Fruit fly (Drosophila melanogaster) whole organism, embryonic: ENCODE data around the gene CG33489.

Source experiments
- Adf1 ChIP-seq: fragments of 200-800 bp; sonication (Bioruptor generic); IDR thresholded peaks from 2 replicates; pipeline ENCODE4 v1.3.6; 2022; ENCODE audit warnings: missing biosample characterization, missing genetic modification characterization
- Atf3 ChIP-seq: fragments of 200-800 bp; sonication (Bioruptor generic); optimal IDR thresholded peaks from 3 replicates; lab custom pipeline; 2016; ENCODE audit warnings: missing biosample characterization, missing genetic modification characterization
- Awh ChIP-seq: fragments of 200-800 bp; sonication (Bioruptor generic); IDR thresholded peaks from 2 replicates; pipeline ENCODE4, ENCODE4 v1.3.6; 2022; ENCODE audit warnings: missing biosample characterization, missing genetic modification characterization
- B-H2 ChIP-seq: fragments of 200-800 bp; sonication (Bioruptor generic); optimal IDR thresholded peaks from 2 replicates; lab custom pipeline; 2018; ENCODE audit warnings: missing biosample characterization, mild to moderate bottlenecking, missing genetic modification characterization
- BtbVII ChIP-seq: fragments of 200-800 bp; sonication (Bioruptor generic); optimal IDR thresholded peaks from 3 replicates; lab custom pipeline; 2017; ENCODE audit warnings: missing biosample characterization, mild to moderate bottlenecking, missing genetic modification characterization
- CG10366 ChIP-seq: fragments of 200-800 bp; sonication (Bioruptor generic); IDR thresholded peaks from 2 replicates; pipeline ENCODE4 v1.3.6; 2022; ENCODE audit warnings: missing biosample characterization, missing genetic modification characterization
- CG12769 ChIP-seq: fragments of 200-800 bp; sonication (Bioruptor generic); optimal IDR thresholded peaks from 2 replicates; lab custom pipeline; 2019; ENCODE audit warnings: missing biosample characterization, mild to moderate bottlenecking, missing genetic modification characterization, moderate library complexity
- CG14441 ChIP-seq: fragments of 200-800 bp; sonication (Bioruptor generic); IDR thresholded peaks from 2 replicates; pipeline ENCODE4 v1.3.6; 2022; ENCODE audit warnings: missing biosample characterization, missing genetic modification characterization
- CG16779 ChIP-seq: fragments of 200-800 bp; sonication (Bioruptor generic); IDR thresholded peaks from 2 replicates; pipeline ENCODE4 v1.3.6; 2022; ENCODE audit warnings: missing biosample characterization, missing genetic modification characterization
- CG18262 ChIP-seq: fragments of 200-800 bp; optimal IDR thresholded peaks from 3 replicates; lab custom pipeline; 2019; ENCODE audit warnings: missing biosample characterization, mild to moderate bottlenecking, missing genetic modification characterization, moderate library complexity
- CG31441 ChIP-seq: fragments of 200-800 bp; sonication (Bioruptor generic); IDR thresholded peaks from 2 replicates; pipeline ENCODE4 v1.3.6; 2022; ENCODE audit warnings: missing biosample characterization, missing genetic modification characterization
- CG43689 ChIP-seq: fragments of 200-800 bp; sonication (Bioruptor generic); IDR thresholded peaks from 2 replicates; pipeline ENCODE4 v1.3.6; 2022; ENCODE audit warnings: missing biosample characterization, missing genetic modification characterization
- CG6689 ChIP-seq: fragments of 200-800 bp; sonication (Bioruptor generic); IDR thresholded peaks from 2 replicates; pipeline ENCODE4 v1.3.6; 2022; ENCODE audit warnings: missing biosample characterization, missing genetic modification characterization
- CG7556 ChIP-seq: fragments of 200-800 bp; sonication (Bioruptor generic); optimal IDR thresholded peaks from 2 replicates; lab custom pipeline; 2017; ENCODE audit warnings: missing biosample characterization, mild to moderate bottlenecking, missing genetic modification characterization
- CG8089 ChIP-seq: fragments of 200-800 bp; sonication (Bioruptor generic); optimal IDR thresholded peaks from 3 replicates; lab custom pipeline; 2016; ENCODE audit warnings: missing biosample characterization, missing genetic modification characterization
- CG8765 ChIP-seq: fragments of 200-800 bp; sonication (Bioruptor generic); IDR thresholded peaks from 2 replicates; pipeline ENCODE4 v1.3.6; 2022; ENCODE audit warnings: missing biosample characterization, missing genetic modification characterization
- CG9932 ChIP-seq: fragments of 200-800 bp; sonication (Bioruptor generic); IDR thresholded peaks from 2 replicates; pipeline ENCODE4 v1.3.6; 2022; ENCODE audit warnings: missing biosample characterization, missing genetic modification characterization
- CrebB ChIP-seq: fragments of 200-800 bp; sonication (Bioruptor generic); optimal IDR thresholded peaks from 3 replicates; lab custom pipeline; 2018; ENCODE audit warnings: missing biosample characterization, mild to moderate bottlenecking, missing genetic modification characterization
- Gsc ChIP-seq: fragments of 200-800 bp; sonication (Bioruptor generic); IDR thresholded peaks from 2 replicates; pipeline ENCODE4 v1.3.6; 2022; ENCODE audit warnings: missing biosample characterization, missing genetic modification characterization
- Hey ChIP-seq: fragments of 200-800 bp; sonication (Bioruptor generic); optimal IDR thresholded peaks from 3 replicates; lab custom pipeline; 2018; ENCODE audit warnings: missing biosample characterization, mild to moderate bottlenecking, missing genetic modification characterization
- Hmx ChIP-seq: fragments of 200-800 bp; sonication (Bioruptor generic); optimal IDR thresholded peaks from 2 replicates; lab custom pipeline; 2016; ENCODE audit warnings: missing biosample characterization, missing genetic modification characterization
- Hr51 ChIP-seq, 2 experiments: fragments of 200-800 bp; sonication (Bioruptor generic); optimal IDR thresholded peaks; 2 replicates in 1 of 2; 3 replicates in 1 of 2; lab custom pipeline; 2016 to 2018; ENCODE audit warnings: missing biosample characterization in 2 of 2, missing genetic modification characterization in 2 of 2, mild to moderate bottlenecking in 1 of 2, moderate library complexity in 1 of 2
- Jarid2 ChIP-seq: fragments of 200-800 bp; sonication (Bioruptor generic); optimal IDR thresholded peaks from 3 replicates; lab custom pipeline; 2017; ENCODE audit warnings: mild to moderate bottlenecking, missing biosample characterization, missing genetic modification reagents, missing genetic modification characterization
- Lhr ChIP-seq: fragments of 200-800 bp; sonication (Bioruptor generic); optimal IDR thresholded peaks from 3 replicates; lab custom pipeline; 2017; ENCODE audit warnings: mild to moderate bottlenecking, missing biosample characterization, missing genetic modification reagents, missing genetic modification characterization
- Ravus ChIP-seq: fragments of 200-800 bp; sonication (Bioruptor generic); IDR thresholded peaks from 2 replicates; pipeline ENCODE4 v1.3.6; 2022; ENCODE audit warnings: missing biosample characterization, missing genetic modification characterization
- Sin3A ChIP-seq: fragments of >200 bp; optimal IDR thresholded peaks from 2 replicates; lab custom pipeline; 2018
- TFAM ChIP-seq: fragments of 200-800 bp; sonication (Bioruptor generic); optimal IDR thresholded peaks from 2 replicates; lab custom pipeline; 2017; ENCODE audit warnings: missing biosample characterization, missing genetic modification characterization, inconsistent platforms
- YL-1 ChIP-seq: fragments of 200-800 bp; sonication (Bioruptor generic); optimal IDR thresholded peaks from 3 replicates; lab custom pipeline; 2017; ENCODE audit warnings: missing biosample characterization, mild to moderate bottlenecking, missing genetic modification characterization
- abd-A ChIP-seq: fragments of 200-800 bp; sonication (Bioruptor generic); optimal IDR thresholded peaks from 3 replicates; lab custom pipeline; 2019; ENCODE audit warnings: missing biosample characterization, mild to moderate bottlenecking, missing genetic modification characterization, moderate library complexity
- cg ChIP-seq: fragments of 200-800 bp; sonication (Bioruptor generic); optimal IDR thresholded peaks from 3 replicates; lab custom pipeline; 2019; ENCODE audit warnings: missing biosample characterization, mild to moderate bottlenecking, missing genetic modification characterization, moderate library complexity
- ci ChIP-seq: fragments of 200-800 bp; sonication (Bioruptor generic); IDR thresholded peaks from 3 replicates; pipeline ENCODE4 v1.3.6; 2022; ENCODE audit warnings: missing biosample characterization, missing genetic modification characterization
- crc ChIP-seq: fragments of 200-800 bp; sonication (Bioruptor generic); optimal IDR thresholded peaks from 2 replicates; lab custom pipeline; 2016; ENCODE audit warnings: missing biosample characterization, missing genetic modification characterization
- crol ChIP-seq: fragments of 200-800 bp; sonication (Bioruptor generic); IDR thresholded peaks from 2 replicates; pipeline ENCODE4 v1.3.6; 2022; ENCODE audit warnings: missing biosample characterization, missing genetic modification characterization
- crp ChIP-seq, 2 experiments: fragments of 200-800 bp; sonication (Bioruptor generic); optimal IDR thresholded peaks; 2 replicates in 1 of 2; 3 replicates in 1 of 2; lab custom pipeline; 2017; ENCODE audit warnings: missing biosample characterization in 2 of 2, missing genetic modification characterization in 2 of 2, mild to moderate bottlenecking in 1 of 2, moderate library complexity in 1 of 2
- dpn ChIP-seq, 2 experiments: fragments of 200-800 bp; sonication (Bioruptor generic); optimal IDR thresholded peaks; 3 replicates each; lab custom pipeline; 2016; ENCODE audit warnings: missing biosample characterization in 2 of 2, missing genetic modification characterization in 2 of 2
- exex ChIP-seq: fragments of 200-800 bp; sonication (Bioruptor generic); optimal IDR thresholded peaks from 4 replicates; lab custom pipeline; 2018; ENCODE audit warnings: missing biosample characterization, mild to moderate bottlenecking, missing genetic modification characterization, moderate library complexity
- grn ChIP-seq: fragments of 200-800 bp; sonication (Bioruptor generic); optimal IDR thresholded peaks from 3 replicates; lab custom pipeline; 2017; ENCODE audit warnings: missing biosample characterization, missing genetic modification characterization
- hth ChIP-seq: fragments of >200 bp; optimal IDR thresholded peaks from 2 replicates; lab custom pipeline; 2017; ENCODE audit warnings: inconsistent platforms
- kay ChIP-seq: fragments of 200-800 bp; sonication (Bioruptor generic); optimal IDR thresholded peaks from 2 replicates; lab custom pipeline; 2016; ENCODE audit warnings: missing biosample characterization, missing genetic modification characterization
- ken ChIP-seq: fragments of 200-800 bp; sonication (Bioruptor generic); IDR thresholded peaks from 3 replicates; pipeline ENCODE4 v1.3.6; 2022; ENCODE audit warnings: missing biosample characterization, missing genetic modification characterization
- maf-S ChIP-seq: fragments of 200-800 bp; sonication (Bioruptor generic); optimal IDR thresholded peaks from 2 replicates; lab custom pipeline; 2016; ENCODE audit warnings: missing biosample characterization, missing genetic modification characterization
- nom ChIP-seq: fragments of 200-800 bp; sonication (Bioruptor generic); optimal IDR thresholded peaks from 2 replicates; lab custom pipeline; 2017; ENCODE audit warnings: missing biosample characterization, missing genetic modification characterization, mild to moderate bottlenecking, moderate library complexity, missing genetic modification reagents
- org-1 ChIP-seq: fragments of 200-800 bp; sonication (Bioruptor generic); optimal IDR thresholded peaks from 2 replicates; lab custom pipeline; 2017; ENCODE audit warnings: missing biosample characterization, missing genetic modification characterization
- pita ChIP-seq: fragments of 200-800 bp; sonication (Bioruptor generic); optimal IDR thresholded peaks from 2 replicates; lab custom pipeline; 2017; ENCODE audit warnings: missing biosample characterization, mild to moderate bottlenecking, missing genetic modification characterization
- prd ChIP-seq, 3 experiments: fragments of >200 bp in 2 of 3; fragments of 200-800 bp in 1 of 3; sonication (Bioruptor generic) in 1 of 3; optimal IDR thresholded peaks in 2 of 3; IDR thresholded peaks in 1 of 3; 2 replicates in 2 of 3; 3 replicates in 1 of 3; pipeline versions ENCODE4 v1.3.6 to Lab custom; 2017 to 2022; ENCODE audit warnings: missing biosample characterization in 1 of 3, missing genetic modification characterization in 1 of 3
- run ChIP-seq: fragments of 200-800 bp; sonication (Bioruptor generic); optimal IDR thresholded peaks from 3 replicates; lab custom pipeline; 2018; ENCODE audit warnings: missing biosample characterization, mild to moderate bottlenecking, missing genetic modification characterization
- slou ChIP-seq: fragments of 200-800 bp; sonication (Bioruptor generic); optimal IDR thresholded peaks from 3 replicates; lab custom pipeline; 2016; ENCODE audit warnings: missing biosample characterization, missing genetic modification characterization
- sr ChIP-seq: fragments of 200-800 bp; sonication (Bioruptor generic); IDR thresholded peaks from 3 replicates; pipeline ENCODE4 v1.3.6; 2022; ENCODE audit warnings: missing biosample characterization, missing genetic modification characterization
- vfl ChIP-seq: fragments of 200-800 bp; sonication (Bioruptor generic); optimal IDR thresholded peaks from 2 replicates; lab custom pipeline; 2016; ENCODE audit warnings: missing biosample characterization, missing genetic modification characterization
- zf30C ChIP-seq: fragments of 200-800 bp; sonication (Bioruptor generic); optimal IDR thresholded peaks from 3 replicates; lab custom pipeline; 2018; ENCODE audit warnings: missing biosample characterization, mild to moderate bottlenecking, missing genetic modification characterization
- zfh1 ChIP-seq: fragments of 200-800 bp; sonication (Bioruptor generic); IDR thresholded peaks from 3 replicates; pipeline ENCODE4 v1.3.6; 2022; ENCODE audit warnings: missing biosample characterization, missing genetic modification characterization

The CG33489 gene

DNA sequence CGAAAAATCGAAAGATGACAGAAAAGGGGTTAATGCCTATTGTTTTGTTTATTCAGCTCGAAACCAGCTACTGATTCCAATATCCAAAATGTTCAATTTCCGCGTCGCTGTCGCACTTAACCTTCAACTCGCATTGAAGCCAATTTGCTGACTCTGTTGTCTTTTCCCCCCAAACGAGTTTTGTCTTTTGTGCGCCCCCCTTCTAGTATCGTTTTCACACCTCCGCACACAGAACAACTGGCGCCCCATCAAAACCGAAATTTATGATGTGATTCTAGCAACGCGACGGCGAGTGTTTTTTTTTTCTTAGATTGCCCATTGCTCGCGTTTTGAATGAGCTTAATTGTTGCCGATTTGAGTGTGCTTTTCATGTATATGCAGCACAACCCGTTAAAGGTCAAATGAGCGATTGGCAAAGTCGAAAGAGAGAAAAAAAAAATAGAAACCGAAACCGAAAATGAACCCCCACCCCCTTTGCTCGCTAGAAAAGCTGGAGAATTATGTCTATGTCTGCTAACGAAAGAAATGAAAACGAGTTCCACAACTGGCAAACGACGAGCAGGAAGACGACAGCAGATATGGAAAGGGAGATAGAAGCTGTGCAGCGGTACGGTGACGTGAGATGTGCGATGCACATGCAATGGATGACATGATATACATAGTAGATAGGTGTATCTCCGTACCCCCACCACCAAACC is 26.3 kb downstream of the CG33489 start (continued):
- TF ChIP-seq ken (GFP tag; lab: Robert Waterston, UW) = no peak
- no peak for TF ChIP-seq ci (GFP tag; lab: Robert Waterston, UW)
- 0 out of 2 replicates have a peak, but pooled peaks have one; percentile 16 for TF ChIP-seq CG14441 (GFP tag; lab: Robert Waterston, UW)
- TF ChIP-seq TFAM = no peak
- no peak for TF ChIP-seq crp (GFP tag; optimal IDR thresholded peaks at IDR 0.05; lab: Kevin White, UChicago)
- no peak for TF ChIP-seq maf-S (GFP tag; lab: Kevin White, UChicago)
- TF ChIP-seq zf30C (GFP tag; lab: Kevin White, UChicago) = no peak
- no peak for TF ChIP-seq CG16779
- TF ChIP-seq Sin3A (lab: Kevin White, UChicago) = no peak
- no peak for TF ChIP-seq vfl
- no peak for TF ChIP-seq cg (GFP tag; lab: Kevin White, UChicago)
- TF ChIP-seq abd-A = peak; percentile 85
- TF ChIP-seq hth (lab: Kevin White, UChicago) = no peak
- no peak for TF ChIP-seq CG8089 (GFP tag; lab: Kevin White, UChicago)
- no peak for TF ChIP-seq Gsc (GFP tag; lab: Robert Waterston, UW)
- no peak for TF ChIP-seq Awh
- TF ChIP-seq exex (tag; lab: Kevin White, UChicago) = no peak
- no peak for TF ChIP-seq CG7556 (GFP tag; lab: Kevin White, UChicago)
- peak; percentile 72; the same call in 2 of the 3 replicates for TF ChIP-seq sr
- no peak for TF ChIP-seq Lhr (GFP tag; lab: Kevin White, UChicago)
- TF ChIP-seq CG31441 (GFP tag; lab: Robert Waterston, UW) = no peak
- no peak for TF ChIP-seq CrebB (tag; lab: Kevin White, UChicago)
- no peak for TF ChIP-seq zfh1 (GFP tag; lab: Robert Waterston, UW)
- TF ChIP-seq grn (GFP tag; lab: Kevin White, UChicago) = no peak
- TF ChIP-seq B-H2 (GFP tag; lab: Kevin White, UChicago) = no peak
- TF ChIP-seq crc (GFP tag; lab: Kevin White, UChicago) = no peak
- TF ChIP-seq slou (GFP tag; lab: Kevin White, UChicago) = no peak
- no peak for TF ChIP-seq Atf3 (GFP tag; lab: Kevin White, UChicago)
- TF ChIP-seq kay = no peak
- TF ChIP-seq YL-1 (GFP tag; lab: Kevin White, UChicago) = no peak
- no peak for TF ChIP-seq CG10366 (GFP tag; lab: Robert Waterston, UW)
- peak; percentile 21; the same call in 1 of the 2 replicates for TF ChIP-seq Adf1
- TF ChIP-seq nom = no peak
- TF ChIP-seq run = no peak
- no peak for TF ChIP-seq Hr51 (GFP tag; optimal IDR thresholded peaks at IDR 0.05; lab: Kevin White, UChicago)
- no peak for TF ChIP-seq CG6689
- TF ChIP-seq CG18262 (tag; lab: Kevin White, UChicago) = no peak
- no peak for TF ChIP-seq prd (optimal IDR thresholded peaks at IDR 0.05; lab: Kevin White, UChicago)
- no peak for TF ChIP-seq prd (GFP tag; IDR thresholded peaks at IDR 0.05; lab: Robert Waterston, UW)
- TF ChIP-seq crol (GFP tag; lab: Robert Waterston, UW) = peak; percentile 52
- no peak for TF ChIP-seq pita (GFP tag; lab: Kevin White, UChicago)
- TF ChIP-seq dpn (GFP tag; optimal IDR thresholded peaks at IDR 0.05; lab: Kevin White, UChicago) = peak in 1 of 2 experiments; percentile 19
- no peak for TF ChIP-seq Hmx (GFP tag; lab: Kevin White, UChicago)
- peak; percentile 29; the same call in 1 of the 2 replicates for TF ChIP-seq CG9932
- no peak for TF ChIP-seq CG8765 (GFP tag; lab: Robert Waterston, UW)
- no peak for TF ChIP-seq org-1 (GFP tag; lab: Kevin White, UChicago)
- no peak for TF ChIP-seq CG43689
- TF ChIP-seq Ravus (GFP tag; lab: Robert Waterston, UW) = no peak
- TF ChIP-seq CG12769 (tag; lab: Kevin White, UChicago) = peak; percentile 69
- no peak for TF ChIP-seq BtbVII (GFP tag; lab: Kevin White, UChicago)
- TF ChIP-seq Jarid2 (GFP tag; lab: Kevin White, UChicago) = no peak
- TF ChIP-seq Hey (tag; lab: Kevin White, UChicago) = no peak
